Worm (Caenorhabditis elegans): ENCODE measurements around the gene R02D5.1.

Gene R02D5.1

ce11 chrV:14523788-14524582 lies 15.9 kb downstream of the R02D5.1 start, which contains the start of gene ril-1:
TSS of gene ril-1 (minus strand) at chrV:14524129.
- TF ChIP-seq mep-1 (tag; optimal IDR thresholded peaks at IDR 0.05): no peak
- TF ChIP-seq lsy-2 (tag; optimal IDR thresholded peaks at IDR 0.05): peak; percentile 27 to 58
- TF ChIP-seq aly-2 (tag; optimal IDR thresholded peaks at IDR 0.05): no peak
- TF ChIP-seq fkh-8 (tag; optimal IDR thresholded peaks at IDR 0.05): peak; percentile 34
- peak; percentile 67 for TF ChIP-seq nhr-85 (tag)
- peak; percentile 38 for TF ChIP-seq nhr-47 (tag; optimal IDR thresholded peaks at IDR 0.05)
- peak; percentile 44 for TF ChIP-seq nhr-90 (tag; optimal IDR thresholded peaks at IDR 0.05; ENCODE audit: poor library complexity)
- TF ChIP-seq lin-14 (GFP tag; optimal IDR thresholded peaks at IDR 0.05): no peak
- peak; percentile 23 to 57 for TF ChIP-seq lin-35 (GFP tag; optimal IDR thresholded peaks at IDR 0.05)
- TF ChIP-seq swsn-7 (tag; optimal IDR thresholded peaks at IDR 0.05): peak; percentile 21
- TF ChIP-seq dsc-1 (tag; optimal IDR thresholded peaks at IDR 0.05): peak; percentile 10
- TF ChIP-seq irx-1 (tag; optimal IDR thresholded peaks at IDR 0.05): no peak
- TF ChIP-seq F16B12.6 (tag; optimal IDR thresholded peaks at IDR 0.05): no peak
- peak; percentile 53 for TF ChIP-seq C16A3.4 (tag; optimal IDR thresholded peaks at IDR 0.05)
- peak; percentile 55 for TF ChIP-seq nhr-71 (tag; optimal IDR thresholded peaks at IDR 0.05)
- peak; percentile 40 for TF ChIP-seq skn-1 (tag; optimal IDR thresholded peaks at IDR 0.05)
- peak; percentile 50 for TF ChIP-seq snu-23 (GFP tag; optimal IDR thresholded peaks at IDR 0.05)
- peak; percentile 2 to 40 (median 32) for TF ChIP-seq ceh-82 (tag; optimal IDR thresholded peaks at IDR 0.05)
- peak in 2 of 3 experiments; percentile 30 to 31 for TF ChIP-seq dpl-1 (GFP tag; optimal IDR thresholded peaks at IDR 0.05)
- TF ChIP-seq mdl-1 (tag; optimal IDR thresholded peaks at IDR 0.05): peak in 1 of 2 experiments; percentile 8
- peak; percentile 15 for TF ChIP-seq xbp-1 (tag; optimal IDR thresholded peaks at IDR 0.05)
- TF ChIP-seq tlp-1 (tag; optimal IDR thresholded peaks at IDR 0.05): no peak
- peak; percentile 38 to 41 for TF ChIP-seq efl-1 (optimal IDR thresholded peaks at IDR 0.05)
- peak; percentile 6 to 85 for TF ChIP-seq efl-1 (GFP tag; optimal IDR thresholded peaks at IDR 0.05 in 1 of 2)
- peak; percentile 35 for TF ChIP-seq rnt-1 (tag; optimal IDR thresholded peaks at IDR 0.05)
- peak; percentile 5 for TF ChIP-seq tbx-2 (tag; optimal IDR thresholded peaks at IDR 0.05)
- peak; percentile 25 for TF ChIP-seq nhr-20 (tag; optimal IDR thresholded peaks at IDR 0.05)
- peak; percentile 14 for TF ChIP-seq unc-130 (tag; optimal IDR thresholded peaks at IDR 0.05)

DNA sequence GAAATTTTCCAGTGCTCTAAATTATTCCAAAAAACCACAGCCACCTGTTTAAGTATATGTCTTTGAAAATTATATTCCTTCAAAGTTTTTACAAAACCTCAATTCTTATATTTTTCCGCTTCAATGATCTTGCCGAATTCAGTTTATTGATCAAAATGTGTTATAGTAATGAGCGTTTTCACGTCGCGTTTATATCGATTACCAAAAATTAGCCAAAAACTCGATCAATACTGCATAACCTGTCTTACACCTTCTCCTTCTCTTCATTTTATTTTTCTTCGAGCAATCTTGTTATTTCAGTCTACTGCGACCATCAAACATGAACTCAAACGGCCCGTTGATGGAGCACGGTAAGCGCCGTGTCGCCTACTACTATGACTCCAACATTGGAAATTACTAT lies 17.0 kb downstream of the R02D5.1 start, which contains the start of gene hda-1:
Gene hda-1, plus strand, starts transcription at position 301 of the 400 bp plus-strand sequence.
- TF ChIP-seq tbx-2 (tag; optimal IDR thresholded peaks at IDR 0.05) (no peak), F16B12.6 (tag; optimal IDR thresholded peaks at IDR 0.05) (no peak), aly-2 (tag; optimal IDR thresholded peaks at IDR 0.05) (no peak), sptf-1 (tag; optimal IDR thresholded peaks at IDR 0.05) (no peak), zag-1 (tag; optimal IDR thresholded peaks at IDR 0.05) (no peak), fos-1 (tag; optimal IDR thresholded peaks at IDR 0.05) (no peak), nhr-12 (tag; optimal IDR thresholded peaks at IDR 0.05) (no peak), mdl-1 (tag; optimal IDR thresholded peaks at IDR 0.05) (no peak), blmp-1 (tag; optimal IDR thresholded peaks at IDR 0.05) (no peak), ama-1 (optimal IDR thresholded peaks at IDR 0.05) (no peak), fkh-4 (tag; optimal IDR thresholded peaks at IDR 0.05; ENCODE audit: borderline replicate concordance) (no peak), snu-23 (GFP tag; optimal IDR thresholded peaks at IDR 0.05) (no peak), alr-1 (tag; optimal IDR thresholded peaks at IDR 0.05; ENCODE audit: borderline replicate concordance) (no peak), Y116A8C.19 (tag; optimal IDR thresholded peaks at IDR 0.05; ENCODE audit: borderline replicate concordance) (no peak), lir-3 (tag; optimal IDR thresholded peaks at IDR 0.05; ENCODE audit: poor library complexity) (no peak), sup-37 (GFP tag; optimal IDR thresholded peaks at IDR 0.05) (no peak), dsc-1 (tag; optimal IDR thresholded peaks at IDR 0.05) (no peak), hlh-17 (GFP tag; optimal IDR thresholded peaks at IDR 0.05; ENCODE audit: borderline replicate concordance) (no peak), unc-86 (tag; optimal IDR thresholded peaks at IDR 0.05) (no peak)
